Worm (Caenorhabditis elegans) whole organism, L1 larva: ENCODE measurements around the gene H05C05.2.

Experiments
- C16A3.4 ChIP-seq: fragments of 150-350 bp; optimal IDR thresholded peaks from 2 replicates; lab custom pipeline; 2014; ENCODE audit warnings: missing biosample characterization, missing genetic modification characterization
- F16B12.6 ChIP-seq: fragments of 150-350 bp; optimal IDR thresholded peaks from 2 replicates; lab custom pipeline; 2014; ENCODE audit warnings: missing biosample characterization, missing genetic modification characterization
- aha-1 ChIP-seq: fragments of 150-350 bp; optimal IDR thresholded peaks from 2 replicates; lab custom pipeline; 2014; ENCODE audit warnings: missing biosample characterization, missing genetic modification characterization
- aly-2 ChIP-seq: fragments of 150-350 bp; optimal IDR thresholded peaks from 2 replicates; lab custom pipeline; 2014; ENCODE audit warnings: missing biosample characterization, missing genetic modification characterization
- ama-1 ChIP-seq: fragments of 150-350 bp; optimal IDR thresholded peaks from 2 replicates; lab custom pipeline; 2014
- ceh-8 ChIP-seq: fragments of 200-800 bp; sonication (Bioruptor generic); optimal IDR thresholded peaks from 2 replicates; lab custom pipeline; 2018; ENCODE audit warnings: mild to moderate bottlenecking, missing genetic modification characterization, moderate library complexity, missing compliant biosample characterization
- ceh-82 ChIP-seq, 3 experiments: fragments of 150-350 bp in 1 of 3; sonication (generic microtip) in 2 of 3; optimal IDR thresholded peaks; 2 replicates each; lab custom pipeline; 2014 to 2017; ENCODE audit warnings: missing biosample characterization in 3 of 3, missing genetic modification characterization in 3 of 3
- ceh-88 ChIP-seq: fragments of 200-800 bp; sonication (Bioruptor generic); IDR thresholded peaks from 2 replicates; pipeline ENCODE4 v1.3.6; 2022; ENCODE audit warnings: missing genetic modification characterization, missing compliant biosample characterization
- ceh-90 ChIP-seq: sonication (generic microtip); optimal IDR thresholded peaks from 2 replicates; lab custom pipeline; 2016; ENCODE audit warnings: missing genetic modification characterization, missing compliant biosample characterization
- dpl-1 ChIP-seq, 3 experiments: fragments of 150-350 bp in 2 of 3; sonication (generic microtip) in 1 of 3; optimal IDR thresholded peaks; 2 replicates each; lab custom pipeline; 2014 to 2017; ENCODE audit warnings: missing biosample characterization in 3 of 3, missing genetic modification characterization in 3 of 3, missing genetic modification reagents in 3 of 3
- efl-1 ChIP-seq, 4 experiments: fragments of 150-350 bp; optimal IDR thresholded peaks in 3 of 4; peaks in 1 of 4; 1 replicate in 1 of 4; 2 replicates in 3 of 4; lab custom pipeline; 2014; ENCODE audit warnings: missing biosample characterization in 2 of 4, missing genetic modification characterization in 2 of 4, missing genetic modification reagents in 2 of 4
- egl-27 ChIP-seq, 2 experiments: fragments of 150-350 bp in 1 of 2; sonication (generic microtip); optimal IDR thresholded peaks; 3 replicates each; lab custom pipeline; 2017 to 2018; ENCODE audit warnings: missing biosample characterization in 2 of 2, missing genetic modification characterization in 2 of 2, missing genetic modification reagents in 2 of 2
- elt-2 ChIP-seq: sonication (generic microtip); optimal IDR thresholded peaks from 2 replicates; lab custom pipeline; 2016; ENCODE audit warnings: missing genetic modification characterization, mild to moderate bottlenecking, inconsistent platforms, missing compliant biosample characterization, missing genetic modification reagents
- fkh-10 ChIP-seq: sonication (generic microtip); optimal IDR thresholded peaks from 2 replicates; lab custom pipeline; 2017; ENCODE audit warnings: missing biosample characterization, missing genetic modification reagents, missing genetic modification characterization
- grh-1 ChIP-seq: fragments of 200-800 bp; sonication (Bioruptor generic); IDR thresholded peaks from 2 replicates; pipeline ENCODE4 v1.3.6; 2022; ENCODE audit warnings: missing genetic modification reagents, missing genetic modification characterization, missing compliant biosample characterization
- hpl-2 ChIP-seq: fragments of 150-350 bp; optimal IDR thresholded peaks from 2 replicates; lab custom pipeline; 2014; ENCODE audit warnings: missing biosample characterization, missing genetic modification reagents, missing genetic modification characterization
- irx-1 ChIP-seq: sonication (generic microtip); optimal IDR thresholded peaks from 2 replicates; lab custom pipeline; 2016; ENCODE audit warnings: missing genetic modification characterization, missing compliant biosample characterization
- jun-1 ChIP-seq: fragments of 150-350 bp; optimal IDR thresholded peaks from 2 replicates; lab custom pipeline; 2014; ENCODE audit warnings: missing biosample characterization, missing genetic modification reagents, missing genetic modification characterization
- lin-13 ChIP-seq: fragments of 150-350 bp; optimal IDR thresholded peaks from 2 replicates; lab custom pipeline; 2014; ENCODE audit warnings: missing biosample characterization, missing genetic modification reagents, missing genetic modification characterization
- lin-15B ChIP-seq: fragments of 150-350 bp; sonication (generic microtip); optimal IDR thresholded peaks from 3 replicates; lab custom pipeline; 2014; ENCODE audit warnings: missing biosample characterization, missing genetic modification characterization
- lin-35 ChIP-seq, 2 experiments: fragments of 150-350 bp; optimal IDR thresholded peaks; 2 replicates each; lab custom pipeline; 2014; ENCODE audit warnings: missing biosample characterization in 2 of 2, missing genetic modification characterization in 2 of 2, missing genetic modification reagents in 2 of 2
- lir-3 ChIP-seq: sonication (generic microtip); optimal IDR thresholded peaks from 2 replicates; lab custom pipeline; 2016; ENCODE audit warnings: mild to moderate bottlenecking, missing genetic modification characterization, moderate library complexity, missing compliant biosample characterization; ENCODE audit not compliant: poor library complexity
- mef-2 ChIP-seq: fragments of 150-350 bp; optimal IDR thresholded peaks from 2 replicates; lab custom pipeline; 2014; ENCODE audit warnings: missing biosample characterization, missing genetic modification characterization
- mep-1 ChIP-seq: fragments of 150-350 bp; optimal IDR thresholded peaks from 2 replicates; lab custom pipeline; 2014; ENCODE audit warnings: missing biosample characterization, missing genetic modification characterization
- nhr-47 ChIP-seq: sonication (generic microtip); optimal IDR thresholded peaks from 2 replicates; lab custom pipeline; 2016; ENCODE audit warnings: mild to moderate bottlenecking, missing genetic modification characterization, moderate library complexity, missing compliant biosample characterization
- nhr-84 ChIP-seq: sonication (generic microtip); optimal IDR thresholded peaks from 2 replicates; lab custom pipeline; 2017; ENCODE audit warnings: missing biosample characterization, missing genetic modification characterization
- nhr-85 ChIP-seq: sonication (generic microtip); peaks from one replicate; lab custom pipeline; 2016; ENCODE audit warnings: missing genetic modification characterization, inconsistent platforms, missing compliant biosample characterization
- nhr-90 ChIP-seq: sonication (generic microtip); optimal IDR thresholded peaks from 2 replicates; lab custom pipeline; 2016; ENCODE audit warnings: mild to moderate bottlenecking, missing genetic modification characterization, missing compliant biosample characterization; ENCODE audit not compliant: poor library complexity
- pax-3 ChIP-seq: fragments of 200-800 bp; sonication (Bioruptor generic); optimal IDR thresholded peaks from 2 replicates; lab custom pipeline; 2018; ENCODE audit warnings: mild to moderate bottlenecking, missing genetic modification characterization, moderate library complexity, missing compliant biosample characterization
- snpc-4 ChIP-seq: fragments of 150-350 bp; optimal IDR thresholded peaks from 2 replicates; lab custom pipeline; 2014; ENCODE audit warnings: missing biosample characterization, missing genetic modification characterization
- snu-23 ChIP-seq: sonication (generic microtip); optimal IDR thresholded peaks from 2 replicates; lab custom pipeline; 2016; ENCODE audit warnings: missing genetic modification characterization, missing compliant biosample characterization
- sox-4 ChIP-seq: sonication (generic microtip); optimal IDR thresholded peaks from 2 replicates; lab custom pipeline; 2016; ENCODE audit warnings: missing genetic modification characterization, missing compliant biosample characterization
- sptf-1 ChIP-seq: fragments of 150-350 bp; optimal IDR thresholded peaks from 2 replicates; lab custom pipeline; 2014; ENCODE audit warnings: missing biosample characterization, missing genetic modification characterization
- sup-37 ChIP-seq: fragments of 200-800 bp; sonication (Bioruptor generic); optimal IDR thresholded peaks from 2 replicates; lab custom pipeline; 2018; ENCODE audit warnings: mild to moderate bottlenecking, missing genetic modification characterization, missing compliant biosample characterization
- tlp-1 ChIP-seq: fragments of 150-350 bp; optimal IDR thresholded peaks from 2 replicates; lab custom pipeline; 2014; ENCODE audit warnings: missing biosample characterization, missing genetic modification characterization
- unc-130 ChIP-seq: fragments of 150-350 bp; optimal IDR thresholded peaks from 2 replicates; lab custom pipeline; 2017; ENCODE audit warnings: missing biosample characterization, missing genetic modification characterization, inconsistent platforms
- unc-86 ChIP-seq: sonication (generic microtip); optimal IDR thresholded peaks from 2 replicates; lab custom pipeline; 2016; ENCODE audit warnings: missing genetic modification characterization, missing compliant biosample characterization
- unc-98 ChIP-seq: fragments of 200-800 bp; sonication (Bioruptor generic); IDR thresholded peaks from 2 replicates; pipeline ENCODE4 v1.3.6; 2022; ENCODE audit warnings: missing genetic modification characterization, missing compliant biosample characterization
- vab-15 ChIP-seq: sonication (generic microtip); optimal IDR thresholded peaks from 2 replicates; lab custom pipeline; 2017; ENCODE audit warnings: missing genotype, mild to moderate bottlenecking, missing genetic modification characterization, missing compliant biosample characterization
- zip-4 ChIP-seq: fragments of 200-800 bp; sonication (Bioruptor generic); optimal IDR thresholded peaks from 2 replicates; lab custom pipeline; 2018; ENCODE audit warnings: mild to moderate bottlenecking, missing genetic modification characterization, moderate library complexity, missing compliant biosample characterization
- ztf-11 ChIP-seq, 2 experiments: sonication (generic microtip); optimal IDR thresholded peaks; 2 replicates each; lab custom pipeline; 2016 to 2017; ENCODE audit warnings: missing genetic modification characterization in 2 of 2, missing biosample characterization in 1 of 2, missing compliant biosample characterization in 1 of 2

Gene H05C05.2

ce11 chrIII:2976176-2976575 lies 10.7 kb upstream of the H05C05.2 start:
- TF ChIP-seq unc-86 (no peak), pax-3 (tag; lab: Kevin White, UChicago) (no peak), lin-15B (tag; lab: Kevin White, UChicago) (no peak), hpl-2 (GFP tag; lab: Kevin White, UChicago) (no peak), aly-2 (no peak), nhr-84 (tag; lab: Kevin White, UChicago) (no peak), F16B12.6 (tag; lab: Kevin White, UChicago) (no peak), zip-4 (no peak), jun-1 (tag; lab: Kevin White, UChicago) (no peak), sox-4 (no peak), aha-1 (tag; lab: Kevin White, UChicago) (no peak), unc-98 (GFP tag; lab: Robert Waterston, UW) (no peak), fkh-10 (GFP tag; lab: Kevin White, UChicago) (no peak), grh-1 (no peak), ztf-11 (tag; optimal IDR thresholded peaks at IDR 0.05; lab: Kevin White, UChicago) (no peak), lin-35 (GFP tag; optimal IDR thresholded peaks at IDR 0.05; lab: Kevin White, UChicago) (no peak), mep-1 (tag; lab: Kevin White, UChicago) (no peak)

ce11 chrIII:2975689-2976088 lies 10.3 kb upstream of the H05C05.2 start, which contains the start of gene Y55D5A.3:
Gene Y55D5A.3, minus strand, starts transcription at chrIII:2975789.
- TF ChIP-seq sptf-1 (tag; lab: Kevin White, UChicago) (no peak), irx-1 (tag; lab: Kevin White, UChicago) (no peak), dpl-1 (GFP tag; optimal IDR thresholded peaks at IDR 0.05; lab: Kevin White, UChicago) (no peak)

DNA sequence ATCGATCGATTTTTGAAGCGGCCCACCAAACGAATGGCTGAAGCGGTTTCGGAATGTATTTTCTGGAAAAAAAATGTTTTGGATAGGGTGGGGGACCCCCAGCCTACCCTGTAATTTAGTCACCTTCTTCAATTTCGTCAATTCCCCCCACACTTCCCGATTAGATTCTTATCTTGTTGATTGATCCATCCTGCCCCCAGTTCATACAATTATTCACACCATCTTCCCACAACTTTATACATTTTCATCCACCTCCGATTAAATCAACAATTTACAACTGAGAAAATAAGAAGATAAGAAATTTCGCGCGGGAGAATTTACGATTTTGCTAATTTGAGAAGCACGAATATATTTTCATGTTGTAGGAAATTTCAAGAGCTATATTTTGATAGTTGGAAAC lies 7.5 kb upstream of the H05C05.2 start:
- TF ChIP-seq tlp-1 = peak; percentile 20
- TF ChIP-seq sptf-1 (tag; lab: Kevin White, UChicago) = no peak
- no peak for TF ChIP-seq unc-130 (tag; lab: Kevin White, UChicago)
- TF ChIP-seq efl-1 (optimal IDR thresholded peaks at IDR 0.05; lab: Kevin White, UChicago) = no peak
- peak in 1 of 2 experiments; percentile 43 for TF ChIP-seq efl-1 (GFP tag; optimal IDR thresholded peaks at IDR 0.05 in 1 of 2; lab: Kevin White, UChicago)

DNA sequence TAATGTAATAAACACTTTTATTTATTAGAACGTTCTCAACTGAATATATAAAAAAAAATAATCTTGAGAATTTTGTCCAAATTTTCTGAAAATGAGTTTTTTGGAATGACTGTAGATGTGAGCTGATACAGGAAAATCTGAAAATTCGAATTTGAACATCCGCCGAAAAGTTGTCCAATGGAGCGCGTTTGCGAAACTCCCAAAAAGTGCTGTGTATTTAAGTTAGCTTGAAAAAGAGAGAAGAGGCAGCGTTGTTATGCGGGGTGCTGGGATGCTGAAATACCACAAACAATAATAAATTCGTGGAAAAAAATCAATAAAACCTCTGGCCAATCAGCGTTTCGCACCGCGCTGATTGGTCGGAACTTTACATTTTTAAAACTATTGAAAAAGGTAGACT lies 4.8 kb upstream of the H05C05.2 start:
- TF ChIP-seq ceh-88 (GFP tag; lab: Robert Waterston, UW) = no peak
- TF ChIP-seq sptf-1 (tag; lab: Kevin White, UChicago) = no peak
- no peak for TF ChIP-seq elt-2 (tag; lab: Kevin White, UChicago)
- TF ChIP-seq lin-35 (GFP tag; optimal IDR thresholded peaks at IDR 0.05; lab: Kevin White, UChicago) = peak in 1 of 2 experiments; percentile 7
- TF ChIP-seq sup-37 (GFP tag; lab: Kevin White, UChicago) = no peak
- no peak for TF ChIP-seq lin-13 (GFP tag; lab: Kevin White, UChicago)
- TF ChIP-seq sox-4 = no peak
- no peak for TF ChIP-seq nhr-90 (tag; lab: Kevin White, UChicago)
- TF ChIP-seq ama-1 = no peak
- TF ChIP-seq ceh-8 (GFP tag; lab: Kevin White, UChicago) = no peak
- TF ChIP-seq efl-1 (optimal IDR thresholded peaks at IDR 0.05; lab: Kevin White, UChicago) = peak in 1 of 2 experiments; percentile 54
- peak; percentile 52 to 62 for TF ChIP-seq efl-1 (GFP tag; optimal IDR thresholded peaks at IDR 0.05 in 1 of 2; lab: Kevin White, UChicago)
- no peak for TF ChIP-seq snu-23
- no peak for TF ChIP-seq egl-27 (tag; optimal IDR thresholded peaks at IDR 0.05; lab: Kevin White, UChicago)
- no peak for TF ChIP-seq nhr-84 (tag; lab: Kevin White, UChicago)
- no peak for TF ChIP-seq lir-3 (tag; lab: Kevin White, UChicago)
- no peak for TF ChIP-seq snpc-4
- peak in 1 of 3 experiments; percentile 44 for TF ChIP-seq dpl-1 (GFP tag; optimal IDR thresholded peaks at IDR 0.05; lab: Kevin White, UChicago)
- TF ChIP-seq nhr-47 = no peak
- TF ChIP-seq mef-2 (tag; lab: Kevin White, UChicago) = no peak
- TF ChIP-seq C16A3.4 (tag; lab: Kevin White, UChicago) = no peak
- TF ChIP-seq ceh-90 = no peak
- TF ChIP-seq vab-15 (tag; lab: Kevin White, UChicago) = no peak
- no peak for TF ChIP-seq ceh-82 (tag; optimal IDR thresholded peaks at IDR 0.05; lab: Kevin White, UChicago)
- TF ChIP-seq nhr-85 = no peak
